Fruit fly (Drosophila melanogaster): ENCODE measurements around the gene Sf3a2.

The Sf3a2 gene

dm6 chr3L:12772740-12773686, 40.8 kb downstream of the Sf3a2 start, which contains the start of gene Hip1:
Hip1 (minus strand) TSS chr3L:12773573.
- no peak for TF ChIP-seq CG8632 (GFP tag; optimal IDR thresholded peaks at IDR 0.05)
- no peak for TF ChIP-seq CG8319 (GFP tag; optimal IDR thresholded peaks at IDR 0.05)
- TF ChIP-seq svp (GFP tag): no peak
- no peak for TF ChIP-seq spab (GFP tag; optimal IDR thresholded peaks at IDR 0.05)
- no peak for TF ChIP-seq vri (GFP tag; optimal IDR thresholded peaks at IDR 0.05)
- no peak for TF ChIP-seq lz (GFP tag; optimal IDR thresholded peaks at IDR 0.05)
- no peak for TF ChIP-seq CG8119 (GFP tag; IDR thresholded peaks at IDR 0.05)
